Fruit fly (Drosophila melanogaster) whole organism, embryonic: ENCODE measurements around the gene Arpc1.
A peak's percentile ranks its signal among the peaks of the same experiment; 100 is the strongest.

Experiments
- Atf-2 ChIP-seq: fragments of 200-800 bp; sonication (Bioruptor generic); optimal IDR thresholded peaks from 2 replicates; lab custom pipeline; 2016; ENCODE audit warnings: missing biosample characterization, missing genetic modification characterization
- B-H2 ChIP-seq: fragments of 200-800 bp; sonication (Bioruptor generic); optimal IDR thresholded peaks from 2 replicates; lab custom pipeline; 2018; ENCODE audit warnings: missing biosample characterization, mild to moderate bottlenecking, missing genetic modification characterization
- CG10147 ChIP-seq: fragments of 200-800 bp; sonication (Bioruptor generic); optimal IDR thresholded peaks from 2 replicates; lab custom pipeline; 2019; ENCODE audit warnings: missing biosample characterization, mild to moderate bottlenecking, missing genetic modification characterization, moderate library complexity
- CG10654 ChIP-seq: fragments of 200-800 bp; sonication (Bioruptor generic); optimal IDR thresholded peaks from 2 replicates; lab custom pipeline; 2016; ENCODE audit warnings: missing biosample characterization, missing genetic modification characterization
- CG12391 ChIP-seq: fragments of 200-800 bp; sonication (Bioruptor generic); optimal IDR thresholded peaks from 3 replicates; lab custom pipeline; 2018; ENCODE audit warnings: missing biosample characterization, mild to moderate bottlenecking, missing genetic modification characterization, moderate library complexity
- CG14667 ChIP-seq: fragments of 200-800 bp; sonication (Bioruptor generic); IDR thresholded peaks from 2 replicates; pipeline ENCODE4 v1.3.6; 2022; ENCODE audit warnings: missing biosample characterization, missing genetic modification characterization
- CG17802 ChIP-seq: fragments of 200-800 bp; sonication (Bioruptor generic); optimal IDR thresholded peaks from 2 replicates; lab custom pipeline; 2018; ENCODE audit warnings: missing biosample characterization, mild to moderate bottlenecking, missing genetic modification characterization, moderate library complexity
- CG18011 ChIP-seq: fragments of 200-800 bp; sonication (Bioruptor generic); optimal IDR thresholded peaks from 2 replicates; lab custom pipeline; 2017; ENCODE audit warnings: missing biosample characterization, missing genetic modification characterization, mild to moderate bottlenecking, moderate library complexity, missing genotype
- CG18262 ChIP-seq: fragments of 200-800 bp; optimal IDR thresholded peaks from 3 replicates; lab custom pipeline; 2019; ENCODE audit warnings: missing biosample characterization, mild to moderate bottlenecking, missing genetic modification characterization, moderate library complexity
- CG2116 ChIP-seq: fragments of 200-800 bp; sonication (Bioruptor generic); optimal IDR thresholded peaks from 3 replicates; lab custom pipeline; 2018; ENCODE audit warnings: missing biosample characterization, mild to moderate bottlenecking, missing genetic modification characterization
- CG2199 ChIP-seq: fragments of 200-800 bp; sonication (Bioruptor generic); IDR thresholded peaks from 3 replicates; pipeline ENCODE4 v1.3.6; 2022; ENCODE audit warnings: missing biosample characterization, missing genetic modification characterization
- CG30403 ChIP-seq: fragments of 200-800 bp; sonication (Bioruptor generic); optimal IDR thresholded peaks from 3 replicates; lab custom pipeline; 2016; ENCODE audit warnings: missing biosample characterization, missing genetic modification characterization
- CG31365 ChIP-seq: fragments of 200-800 bp; sonication (Bioruptor generic); optimal IDR thresholded peaks from 2 replicates; lab custom pipeline; 2018; ENCODE audit warnings: missing biosample characterization, mild to moderate bottlenecking, missing genetic modification characterization
- CG31441 ChIP-seq: fragments of 200-800 bp; sonication (Bioruptor generic); IDR thresholded peaks from 2 replicates; pipeline ENCODE4 v1.3.6; 2022; ENCODE audit warnings: missing biosample characterization, missing genetic modification characterization
- CG32532 ChIP-seq: fragments of 200-800 bp; sonication (Bioruptor generic); IDR thresholded peaks from 2 replicates; pipeline ENCODE4 v1.3.6; 2022; ENCODE audit warnings: missing biosample characterization, missing genetic modification characterization
- CG3726 ChIP-seq: fragments of 200-800 bp; sonication (Bioruptor generic); IDR thresholded peaks from 3 replicates; pipeline ENCODE4, ENCODE4 v1.3.6; 2022; ENCODE audit warnings: missing biosample characterization, missing genetic modification characterization
- CG4730 ChIP-seq: fragments of 200-800 bp; sonication (Bioruptor generic); IDR thresholded peaks from 2 replicates; pipeline ENCODE4 v1.3.6; 2022; ENCODE audit warnings: missing biosample characterization, missing genetic modification characterization
- CG4820 ChIP-seq: fragments of 200-800 bp; sonication (Bioruptor generic); optimal IDR thresholded peaks from 3 replicates; lab custom pipeline; 2016; ENCODE audit warnings: missing biosample characterization, missing genetic modification characterization
- CG6854 ChIP-seq: fragments of 200-800 bp; sonication (Bioruptor generic); optimal IDR thresholded peaks from 3 replicates; lab custom pipeline; 2017; ENCODE audit warnings: missing biosample characterization, mild to moderate bottlenecking, missing genetic modification characterization
- CG8089 ChIP-seq: fragments of 200-800 bp; sonication (Bioruptor generic); optimal IDR thresholded peaks from 3 replicates; lab custom pipeline; 2016; ENCODE audit warnings: missing biosample characterization, missing genetic modification characterization
- CG9727 ChIP-seq: fragments of 200-800 bp; sonication (Bioruptor generic); optimal IDR thresholded peaks from 3 replicates; lab custom pipeline; 2017; ENCODE audit warnings: missing biosample characterization, mild to moderate bottlenecking, missing genetic modification characterization
- Camta ChIP-seq: fragments of 200-800 bp; sonication (Bioruptor generic); optimal IDR thresholded peaks from 2 replicates; lab custom pipeline; 2016; ENCODE audit warnings: missing biosample characterization, missing genetic modification characterization
- Doc2 ChIP-seq: fragments of 200-800 bp; sonication (Bioruptor generic); IDR thresholded peaks from 2 replicates; pipeline ENCODE4 v1.3.6; 2022; ENCODE audit warnings: missing biosample characterization, missing genetic modification characterization
- E2f1 ChIP-seq: fragments of 200-800 bp; sonication (Bioruptor generic); IDR thresholded peaks from 2 replicates; pipeline ENCODE4 v1.3.6; 2022; ENCODE audit warnings: missing biosample characterization, missing genetic modification characterization
- ERR ChIP-seq: fragments of 200-800 bp; sonication (Bioruptor generic); optimal IDR thresholded peaks from 2 replicates; lab custom pipeline; 2016; ENCODE audit warnings: missing biosample characterization, missing genetic modification characterization
- Fer1 ChIP-seq: fragments of 200-800 bp; sonication (Bioruptor generic); optimal IDR thresholded peaks from 2 replicates; lab custom pipeline; 2017; ENCODE audit warnings: missing biosample characterization, mild to moderate bottlenecking, missing genetic modification characterization
- Fer2 ChIP-seq: fragments of 200-800 bp; sonication (Bioruptor generic); optimal IDR thresholded peaks from 2 replicates; lab custom pipeline; 2018; ENCODE audit warnings: missing biosample characterization, mild to moderate bottlenecking, missing genetic modification characterization, moderate library complexity
- H15 ChIP-seq: fragments of 200-800 bp; sonication (Bioruptor generic); IDR thresholded peaks from 3 replicates; pipeline ENCODE4 v1.3.6; 2022; ENCODE audit warnings: missing biosample characterization, missing genetic modification characterization
- H2.0 ChIP-seq: fragments of 200-800 bp; sonication (Bioruptor generic); IDR thresholded peaks from 2 replicates; pipeline ENCODE4 v1.3.6; 2022; ENCODE audit warnings: missing biosample characterization, missing genetic modification characterization
- HmgZ ChIP-seq: fragments of 200-800 bp; sonication (Bioruptor generic); optimal IDR thresholded peaks from 2 replicates; lab custom pipeline; 2018; ENCODE audit warnings: missing biosample characterization, mild to moderate bottlenecking, missing genetic modification characterization
- Jarid2 ChIP-seq: fragments of 200-800 bp; sonication (Bioruptor generic); optimal IDR thresholded peaks from 3 replicates; lab custom pipeline; 2017; ENCODE audit warnings: mild to moderate bottlenecking, missing biosample characterization, missing genetic modification reagents, missing genetic modification characterization
- MTF-1 ChIP-seq: fragments of 200-800 bp; sonication (Bioruptor generic); optimal IDR thresholded peaks from 2 replicates; lab custom pipeline; 2018; ENCODE audit warnings: missing biosample characterization, mild to moderate bottlenecking, missing genetic modification characterization, borderline replicate concordance
- NFAT ChIP-seq: fragments of 200-800 bp; sonication (Bioruptor generic); IDR thresholded peaks from 2 replicates; pipeline ENCODE4 v1.3.6; 2022; ENCODE audit warnings: missing biosample characterization, missing genetic modification characterization
- abd-A ChIP-seq: fragments of 200-800 bp; sonication (Bioruptor generic); optimal IDR thresholded peaks from 3 replicates; lab custom pipeline; 2019; ENCODE audit warnings: missing biosample characterization, mild to moderate bottlenecking, missing genetic modification characterization, moderate library complexity
- al ChIP-seq: fragments of 200-800 bp; sonication (Bioruptor generic); IDR thresholded peaks from 2 replicates; pipeline ENCODE4 v1.3.6; 2022; ENCODE audit warnings: missing biosample characterization, missing genetic modification characterization
- ap ChIP-seq: fragments of 200-800 bp; sonication (Bioruptor generic); IDR thresholded peaks from 2 replicates; pipeline ENCODE4 v1.3.6; 2022; ENCODE audit warnings: missing biosample characterization, missing genetic modification characterization
- cad ChIP-seq: fragments of >200 bp; optimal IDR thresholded peaks from 2 replicates; lab custom pipeline; 2017; ENCODE audit warnings: missing biosample characterization, missing genetic modification characterization
- caup ChIP-seq: fragments of 200-800 bp; sonication (Bioruptor generic); optimal IDR thresholded peaks from 3 replicates; lab custom pipeline; 2017; ENCODE audit warnings: missing biosample characterization, mild to moderate bottlenecking, missing genetic modification characterization, moderate library complexity; ENCODE audit not compliant: severe bottlenecking
- fd96Cb ChIP-seq: fragments of 200-800 bp; sonication (Bioruptor generic); optimal IDR thresholded peaks from 2 replicates; lab custom pipeline; 2018; ENCODE audit warnings: missing biosample characterization, mild to moderate bottlenecking, missing genetic modification characterization, moderate library complexity
- ftz-f1 ChIP-seq: fragments of 200-800 bp; sonication (Bioruptor generic); optimal IDR thresholded peaks from 2 replicates; lab custom pipeline; 2016; ENCODE audit warnings: missing biosample characterization, missing genetic modification characterization
- ind ChIP-seq: fragments of 200-800 bp; sonication (Bioruptor generic); optimal IDR thresholded peaks from 3 replicates; lab custom pipeline; 2016; ENCODE audit warnings: missing biosample characterization, missing genetic modification characterization
- mld ChIP-seq: fragments of 200-800 bp; sonication (Bioruptor generic); IDR thresholded peaks from 3 replicates; pipeline ENCODE4 v1.3.6; 2022; ENCODE audit warnings: missing biosample characterization, missing genetic modification characterization; ENCODE audit not compliant: partially characterized antibody
- nerfin-1 ChIP-seq: fragments of 200-800 bp; sonication (Bioruptor generic); optimal IDR thresholded peaks from 3 replicates; lab custom pipeline; 2019; ENCODE audit warnings: missing biosample characterization, mild to moderate bottlenecking, missing genetic modification characterization, moderate library complexity
- nerfin-2 ChIP-seq: fragments of 200-800 bp; sonication (Bioruptor generic); IDR thresholded peaks from 2 replicates; pipeline ENCODE4 v1.3.6; 2022; ENCODE audit warnings: missing biosample characterization, missing genetic modification characterization; ENCODE audit not compliant: partially characterized antibody
- otp ChIP-seq: fragments of 200-800 bp; sonication (Bioruptor generic); IDR thresholded peaks from 3 replicates; pipeline ENCODE4, ENCODE4 v1.3.6; 2022; ENCODE audit warnings: missing biosample characterization, missing genetic modification characterization
- slou ChIP-seq: fragments of 200-800 bp; sonication (Bioruptor generic); optimal IDR thresholded peaks from 3 replicates; lab custom pipeline; 2016; ENCODE audit warnings: missing biosample characterization, missing genetic modification characterization
- ssp ChIP-seq: fragments of 200-800 bp; sonication (Bioruptor generic); IDR thresholded peaks from 2 replicates; pipeline ENCODE4 v1.3.6; 2022; ENCODE audit warnings: missing biosample characterization, missing genetic modification characterization
- tgo ChIP-seq: fragments of 200-800 bp; sonication (Bioruptor generic); IDR thresholded peaks from 3 replicates; pipeline ENCODE4 v1.3.6; 2022; ENCODE audit warnings: missing biosample characterization, missing genetic modification characterization
- zen ChIP-seq: fragments of 200-800 bp; sonication (Bioruptor generic); optimal IDR thresholded peaks from 3 replicates; lab custom pipeline; 2018; ENCODE audit warnings: missing biosample characterization, mild to moderate bottlenecking, missing genetic modification characterization, moderate library complexity
- zfh2 ChIP-seq: fragments of 200-800 bp; sonication (Bioruptor generic); optimal IDR thresholded peaks from 2 replicates; lab custom pipeline; 2016; ENCODE audit warnings: missing biosample characterization, missing genetic modification characterization

Arpc1 gene

dm6 chr2L:13783264-13784154 lies 46.0 kb downstream of the Arpc1 start, which contains the start of gene Eato (continued):
- TF ChIP-seq CG4820 (GFP tag; lab: Kevin White, UChicago) (no peak), CG4730 (GFP tag; lab: Robert Waterston, UW) (no peak), zfh2 (GFP tag; lab: Kevin White, UChicago) (peak; percentile 24), nerfin-2 (GFP tag; lab: Robert Waterston, UW) (no peak), caup (GFP tag; lab: Kevin White, UChicago) (no peak), ssp (peak; percentile 67), abd-A (tag; lab: Kevin White, UChicago) (no peak), CG18011 (no peak), CG18262 (tag; lab: Kevin White, UChicago) (peak; percentile 38), CG31441 (GFP tag; lab: Robert Waterston, UW) (no peak), B-H2 (GFP tag; lab: Kevin White, UChicago) (no peak), H15 (GFP tag; lab: Robert Waterston, UW) (no peak), CG31365 (tag; lab: Kevin White, UChicago) (no peak), CG10147 (GFP tag; lab: Kevin White, UChicago) (no peak), ap (GFP tag; lab: Robert Waterston, UW) (no peak), CG14667 (GFP tag; lab: Robert Waterston, UW) (no peak), CG2199 (GFP tag; lab: Robert Waterston, UW) (no peak), CG17802 (tag; lab: Kevin White, UChicago) (peak; percentile 35), CG9727 (GFP tag; lab: Kevin White, UChicago) (peak; percentile 37), NFAT (GFP tag; lab: Robert Waterston, UW) (peak; percentile 19; the same call in 1 of the 2 replicates), Doc2 (no peak), mld (GFP tag; lab: Robert Waterston, UW) (no peak), ftz-f1 (GFP tag; lab: Kevin White, UChicago) (no peak), otp (GFP tag; lab: Robert Waterston, UW) (no peak), Atf-2 (GFP tag; lab: Kevin White, UChicago) (no peak), CG10654 (GFP tag; lab: Kevin White, UChicago) (no peak), CG32532 (GFP tag; lab: Robert Waterston, UW) (peak; percentile 36; the same call in 1 of the 2 replicates), Jarid2 (no peak), al (GFP tag; lab: Robert Waterston, UW) (0 out of 2 replicates have a peak, but pooled peaks have one; percentile 31), Fer2 (tag; lab: Kevin White, UChicago) (no peak), fd96Cb (tag; lab: Kevin White, UChicago) (no peak), CG8089 (GFP tag; lab: Kevin White, UChicago) (no peak), Fer1 (GFP tag; lab: Kevin White, UChicago) (no peak), Camta (GFP tag; lab: Kevin White, UChicago) (no peak), CG3726 (GFP tag; lab: Robert Waterston, UW) (no peak), slou (GFP tag; lab: Kevin White, UChicago) (no peak), ind (GFP tag; lab: Kevin White, UChicago) (peak; percentile 7), MTF-1 (GFP tag; lab: Kevin White, UChicago) (no peak), ERR (no peak), CG30403 (GFP tag; lab: Kevin White, UChicago) (peak; percentile 7), HmgZ (tag; lab: Kevin White, UChicago) (no peak), CG2116 (peak; percentile 34), CG12391 (tag; lab: Kevin White, UChicago) (peak; percentile 17), tgo (GFP tag; lab: Robert Waterston, UW) (no peak), CG6854 (GFP tag; lab: Kevin White, UChicago) (no peak), nerfin-1 (tag; lab: Kevin White, UChicago) (no peak), cad (no peak), E2f1 (GFP tag; lab: Robert Waterston, UW) (no peak), zen (tag; lab: Kevin White, UChicago) (no peak), H2.0 (GFP tag; lab: Robert Waterston, UW) (no peak)
